Worm (Caenorhabditis elegans): ENCODE measurements around the gene pck-3.

pck-3 gene

DNA sequence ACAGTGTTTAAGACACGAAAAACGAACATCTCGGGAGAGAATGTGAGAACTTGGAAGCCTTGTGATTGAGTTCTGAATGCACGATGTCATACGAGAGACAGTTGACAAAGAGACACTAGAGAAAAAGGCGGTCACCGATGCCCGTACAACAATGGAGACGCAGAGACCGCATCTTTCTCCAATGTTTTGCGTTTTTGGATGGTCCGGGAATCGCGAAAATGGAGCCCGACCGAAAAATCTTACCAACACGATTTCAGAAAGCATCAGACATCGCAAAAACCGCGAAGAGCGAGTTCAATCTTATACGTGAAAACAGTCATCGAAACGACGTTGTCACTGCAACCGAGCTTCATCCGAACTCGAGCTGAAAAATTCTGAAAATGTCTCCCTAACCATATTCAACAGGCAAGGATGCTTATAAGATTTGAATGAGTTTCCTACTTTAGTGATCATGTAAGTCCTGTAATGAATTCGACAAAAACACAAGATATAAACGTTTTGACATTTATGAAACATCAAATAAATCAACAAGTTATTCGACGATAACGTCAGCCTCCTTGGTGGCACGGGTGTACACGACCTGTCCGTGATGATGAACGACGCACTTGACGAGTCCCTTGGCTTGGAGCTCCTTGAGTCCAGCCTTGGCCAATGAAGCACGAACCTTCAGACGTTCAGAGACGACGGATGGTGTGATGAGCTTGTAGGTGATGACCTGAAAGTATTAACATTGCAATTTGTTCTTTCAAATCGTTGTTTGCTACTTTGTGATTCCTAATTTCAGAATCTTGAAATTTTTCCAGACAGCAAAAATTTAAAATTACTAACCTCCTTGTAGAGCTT lies 50.4 kb downstream of the pck-3 start, which contains the start of gene inx-7:
Gene inx-7 (minus strand): TSS at position 37 of the 843 bp plus-strand sequence.
- TF ChIP-seq nhr-2 (tag; optimal IDR thresholded peaks at IDR 0.05) (no peak), cnd-1 (tag; optimal IDR thresholded peaks at IDR 0.05) (no peak), unc-120 (tag; optimal IDR thresholded peaks at IDR 0.05; ENCODE audit: poor library complexity, severe bottlenecking) (no peak), ceh-83 (GFP tag; optimal IDR thresholded peaks at IDR 0.05) (no peak), ces-1 (GFP tag; optimal IDR thresholded peaks at IDR 0.05) (no peak), mab-5 (tag; optimal IDR thresholded peaks at IDR 0.05) (no peak), bed-3 (GFP tag; optimal IDR thresholded peaks at IDR 0.05) (no peak), hlh-1 (tag; optimal IDR thresholded peaks at IDR 0.05) (no peak), nhr-76 (tag; optimal IDR thresholded peaks at IDR 0.05) (no peak), sem-2 (GFP tag; optimal IDR thresholded peaks at IDR 0.05) (no peak), nhr-237 (tag; optimal IDR thresholded peaks at IDR 0.05) (no peak), pha-4 (tag; optimal IDR thresholded peaks at IDR 0.05) (no peak), drap-1 (GFP tag; optimal IDR thresholded peaks at IDR 0.05) (no peak), nhr-12 (tag; optimal IDR thresholded peaks at IDR 0.05) (no peak), nhr-28 (tag; optimal IDR thresholded peaks at IDR 0.05) (no peak), ztf-11 (tag; optimal IDR thresholded peaks at IDR 0.05) (no peak), zip-8 (tag; optimal IDR thresholded peaks at IDR 0.05) (no peak), ceh-39 (tag; optimal IDR thresholded peaks at IDR 0.05) (no peak)

DNA sequence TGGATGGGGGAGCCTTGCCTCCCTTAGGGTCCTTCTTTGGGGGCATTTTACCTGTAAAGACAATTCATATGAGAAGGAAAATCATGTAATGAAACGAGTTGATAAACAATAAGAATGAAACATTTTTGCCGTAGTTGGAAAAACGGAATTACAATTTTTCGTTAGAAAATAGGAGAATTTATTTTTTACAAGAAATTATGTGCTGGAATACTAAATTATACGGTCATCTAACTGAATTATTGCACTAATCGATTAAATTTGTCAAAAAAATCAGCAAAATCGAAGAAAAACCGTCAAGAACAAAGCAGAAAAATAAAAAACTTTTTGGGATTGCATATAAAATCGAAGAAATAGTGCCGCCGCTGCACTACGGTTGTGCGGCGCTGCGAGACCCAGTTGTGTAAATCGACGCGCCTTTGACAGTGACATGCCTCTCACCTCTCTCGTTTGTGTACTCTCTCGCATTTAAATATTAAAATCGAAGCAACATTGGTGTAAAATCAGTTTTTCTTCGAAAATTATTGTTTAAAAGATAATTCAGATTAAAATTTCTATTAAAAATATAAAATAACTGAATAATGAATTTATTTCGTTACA lies 51.2 kb downstream of the pck-3 start, which contains the start of gene rps-25:
Gene rps-25 (minus strand): TSS at position 51 of the 597 bp plus-strand sequence.
- no peak for TF ChIP-seq cnd-1 (tag; optimal IDR thresholded peaks at IDR 0.05)
- no peak for TF ChIP-seq mls-2 (tag; optimal IDR thresholded peaks at IDR 0.05)
- TF ChIP-seq ham-2 (GFP tag; optimal IDR thresholded peaks at IDR 0.05), result no peak
- TF ChIP-seq flh-1 (GFP tag; optimal IDR thresholded peaks at IDR 0.05), result no peak
- no peak for TF ChIP-seq mab-5 (tag; optimal IDR thresholded peaks at IDR 0.05)
- TF ChIP-seq elt-1 (tag; optimal IDR thresholded peaks at IDR 0.05; ENCODE audit: borderline replicate concordance, insufficient read depth), result no peak
- TF ChIP-seq nhr-28 (tag; optimal IDR thresholded peaks at IDR 0.05), result no peak
- no peak for TF ChIP-seq ceh-43 (GFP tag; optimal IDR thresholded peaks at IDR 0.05)
- no peak for TF ChIP-seq unc-120 (tag; optimal IDR thresholded peaks at IDR 0.05; ENCODE audit: poor library complexity, severe bottlenecking)
- TF ChIP-seq sptf-1 (tag; optimal IDR thresholded peaks at IDR 0.05), result no peak
- no peak for TF ChIP-seq lin-32 (GFP tag; optimal IDR thresholded peaks at IDR 0.05)
- TF ChIP-seq lin-13 (tag; optimal IDR thresholded peaks at IDR 0.05), result peak; percentile 77
- no peak for TF ChIP-seq elt-3 (tag; optimal IDR thresholded peaks at IDR 0.05)
- no peak for TF ChIP-seq nhr-237 (tag; optimal IDR thresholded peaks at IDR 0.05)
- TF ChIP-seq blmp-1 (tag; optimal IDR thresholded peaks at IDR 0.05), result no peak
- peak; percentile 18 for TF ChIP-seq ces-1 (GFP tag; optimal IDR thresholded peaks at IDR 0.05)
- TF ChIP-seq ceh-39 (tag; optimal IDR thresholded peaks at IDR 0.05), result no peak
- no peak for TF ChIP-seq drap-1 (GFP tag; optimal IDR thresholded peaks at IDR 0.05)
- no peak for TF ChIP-seq nhr-2 (tag; optimal IDR thresholded peaks at IDR 0.05)
- TF ChIP-seq lsy-2 (tag; optimal IDR thresholded peaks at IDR 0.05), result peak; percentile 90
- TF ChIP-seq tbx-8 (GFP tag; optimal IDR thresholded peaks at IDR 0.05), result no peak
- TF ChIP-seq ceh-83 (GFP tag; optimal IDR thresholded peaks at IDR 0.05), result no peak
- peak; percentile 17 for TF ChIP-seq pha-4 (tag; optimal IDR thresholded peaks at IDR 0.05)
- no peak for TF ChIP-seq zip-8 (tag; optimal IDR thresholded peaks at IDR 0.05)
- no peak for TF ChIP-seq nhr-76 (tag; optimal IDR thresholded peaks at IDR 0.05)
- TF ChIP-seq snpc-4 (tag; optimal IDR thresholded peaks at IDR 0.05), result no peak
- TF ChIP-seq mep-1 (tag; optimal IDR thresholded peaks at IDR 0.05), result peak; percentile 70
- no peak for TF ChIP-seq nhr-12 (tag; optimal IDR thresholded peaks at IDR 0.05)
- TF ChIP-seq M03D4.4 (tag; optimal IDR thresholded peaks at IDR 0.05), result no peak
- peak; percentile 46 for TF ChIP-seq hlh-1 (tag; optimal IDR thresholded peaks at IDR 0.05)
- TF ChIP-seq unc-39 (tag; optimal IDR thresholded peaks at IDR 0.05), result no peak
- TF ChIP-seq unc-62 (GFP tag; optimal IDR thresholded peaks at IDR 0.05), result no peak
- no peak for TF ChIP-seq bed-3 (GFP tag; optimal IDR thresholded peaks at IDR 0.05)
- no peak for TF ChIP-seq sem-2 (GFP tag; optimal IDR thresholded peaks at IDR 0.05)
- no peak for TF ChIP-seq ztf-11 (tag; optimal IDR thresholded peaks at IDR 0.05)

All from whole organism, mixed stage, embryonic.